Worm (Caenorhabditis elegans) whole organism, L3 larva: ENCODE results near the gene lgc-9.
"Not testable (repeated sequence)": the region's sequence is repeated elsewhere in the genome, so short reads cannot be mapped to it uniquely, and the experiment has no call there.

Source experiments
- ama-1 ChIP-seq: fragments of 150-350 bp; optimal IDR thresholded peaks from 2 replicates; lab custom pipeline; 2018
- ceh-16 ChIP-seq: sonication (generic microtip); optimal IDR thresholded peaks from 2 replicates; lab custom pipeline; 2017; ENCODE audit warnings: missing biosample characterization, missing genetic modification characterization
- ceh-28 ChIP-seq: fragments of 150-350 bp; optimal IDR thresholded peaks from 2 replicates; lab custom pipeline; 2014; ENCODE audit warnings: missing biosample characterization, missing genetic modification reagents, missing genetic modification characterization
- daf-12 ChIP-seq: fragments of 150-350 bp; optimal IDR thresholded peaks from 2 replicates; lab custom pipeline; 2014; ENCODE audit warnings: missing biosample characterization, missing genetic modification reagents, missing genetic modification characterization
- egl-27 ChIP-seq: sonication (generic microtip); optimal IDR thresholded peaks from 4 replicates; lab custom pipeline; 2017; ENCODE audit warnings: missing biosample characterization, missing genetic modification reagents, missing genetic modification characterization
- egl-5 ChIP-seq: fragments of 150-350 bp; optimal IDR thresholded peaks from 2 replicates; lab custom pipeline; 2017; ENCODE audit warnings: missing biosample characterization, missing genetic modification reagents, missing genetic modification characterization, inconsistent platforms
- elt-2 ChIP-seq: sonication (generic microtip); optimal IDR thresholded peaks from 2 replicates; lab custom pipeline; 2016; ENCODE audit warnings: missing genetic modification reagents, mild to moderate bottlenecking, missing genetic modification characterization, missing compliant biosample characterization
- elt-3 ChIP-seq, 3 experiments: fragments of 150-350 bp in 1 of 3; sonication (generic microtip) in 2 of 3; optimal IDR thresholded peaks; 2 replicates in 2 of 3; 4 replicates in 1 of 3; lab custom pipeline; 2014 to 2017; ENCODE audit warnings: missing biosample characterization in 3 of 3, missing genetic modification characterization in 3 of 3
- fkh-2 ChIP-seq: fragments of 150-350 bp; optimal IDR thresholded peaks from 2 replicates; lab custom pipeline; 2014; ENCODE audit warnings: missing biosample characterization, missing genetic modification reagents, missing genetic modification characterization
- fos-1 ChIP-seq: fragments of 150-350 bp; optimal IDR thresholded peaks from 2 replicates; lab custom pipeline; 2014; ENCODE audit warnings: missing biosample characterization, missing genetic modification characterization
- hmg-11 ChIP-seq: sonication (generic microtip); optimal IDR thresholded peaks from 2 replicates; lab custom pipeline; 2016; ENCODE audit warnings: missing genetic modification characterization, missing compliant biosample characterization
- lin-15B ChIP-seq: fragments of 150-350 bp; optimal IDR thresholded peaks from 2 replicates; lab custom pipeline; 2014; ENCODE audit warnings: missing biosample characterization, missing genetic modification characterization
- lin-39 ChIP-seq: fragments of 150-350 bp; optimal IDR thresholded peaks from 2 replicates; lab custom pipeline; 2018; ENCODE audit warnings: missing biosample characterization, missing genetic modification reagents, missing genetic modification characterization
- mml-1 ChIP-seq: fragments of 150-350 bp; sonication (generic microtip); optimal IDR thresholded peaks from 3 replicates; lab custom pipeline; 2014; ENCODE audit warnings: missing biosample characterization, missing genetic modification characterization
- nfya-1 ChIP-seq: sonication (generic microtip); optimal IDR thresholded peaks from 2 replicates; lab custom pipeline; 2017; ENCODE audit warnings: missing genetic modification characterization, mild to moderate bottlenecking, missing compliant biosample characterization, antibody characterized with exemption, moderate library complexity; ENCODE audit not compliant: insufficient read depth
- nhr-11 ChIP-seq: fragments of 150-350 bp; optimal IDR thresholded peaks from 2 replicates; lab custom pipeline; 2014; ENCODE audit warnings: missing biosample characterization, missing genetic modification characterization
- nhr-28 ChIP-seq: fragments of 150-350 bp; optimal IDR thresholded peaks from 2 replicates; lab custom pipeline; 2014; ENCODE audit warnings: missing biosample characterization, missing genetic modification characterization
- nhr-43 ChIP-seq: sonication (generic microtip); optimal IDR thresholded peaks from 2 replicates; lab custom pipeline; 2016; ENCODE audit warnings: mild to moderate bottlenecking, missing genetic modification characterization, missing compliant biosample characterization; ENCODE audit not compliant: poor library complexity, severe bottlenecking
- nhr-67 ChIP-seq: fragments of 150-350 bp; optimal IDR thresholded peaks from 2 replicates; lab custom pipeline; 2014; ENCODE audit warnings: missing biosample characterization, missing genetic modification characterization
- nhr-76 ChIP-seq: fragments of 150-350 bp; sonication (generic microtip); optimal IDR thresholded peaks from 5 replicates; lab custom pipeline; 2014; ENCODE audit warnings: missing biosample characterization, missing genetic modification characterization
- pha-4 ChIP-seq: fragments of 150-350 bp; optimal IDR thresholded peaks from 2 replicates; lab custom pipeline; 2014; ENCODE audit warnings: missing biosample characterization, missing genetic modification reagents, missing genetic modification characterization
- pqm-1 ChIP-seq: fragments of 150-350 bp; optimal IDR thresholded peaks from 2 replicates; lab custom pipeline; 2017; ENCODE audit warnings: missing biosample characterization, missing genetic modification characterization, inconsistent platforms
- sea-2 ChIP-seq: fragments of 150-350 bp; sonication (generic microtip); optimal IDR thresholded peaks from 4 replicates; lab custom pipeline; 2014; ENCODE audit warnings: missing biosample characterization, missing genetic modification reagents, missing genetic modification characterization
- skn-1 ChIP-seq: fragments of 150-350 bp; optimal IDR thresholded peaks from 2 replicates; lab custom pipeline; 2014; ENCODE audit warnings: missing biosample characterization, missing genetic modification characterization
- snpc-4 ChIP-seq: fragments of 150-350 bp; optimal IDR thresholded peaks from 2 replicates; lab custom pipeline; 2014; ENCODE audit warnings: missing biosample characterization, missing genetic modification characterization
- unc-62 ChIP-seq: fragments of 150-350 bp; sonication (generic microtip); optimal IDR thresholded peaks from 4 replicates; lab custom pipeline; 2014; ENCODE audit warnings: missing biosample characterization, missing genetic modification reagents, missing genetic modification characterization
- zag-1 ChIP-seq: fragments of 150-350 bp; optimal IDR thresholded peaks from 2 replicates; lab custom pipeline; 2014; ENCODE audit warnings: missing biosample characterization, missing genetic modification characterization
- ztf-11 ChIP-seq: fragments of 150-350 bp; optimal IDR thresholded peaks from 2 replicates; lab custom pipeline; 2014; ENCODE audit warnings: missing biosample characterization, missing genetic modification characterization
- ztf-4 ChIP-seq: fragments of 150-350 bp; optimal IDR thresholded peaks from 2 replicates; lab custom pipeline; 2014; ENCODE audit warnings: missing biosample characterization, missing genetic modification characterization

The lgc-9 gene

DNA sequence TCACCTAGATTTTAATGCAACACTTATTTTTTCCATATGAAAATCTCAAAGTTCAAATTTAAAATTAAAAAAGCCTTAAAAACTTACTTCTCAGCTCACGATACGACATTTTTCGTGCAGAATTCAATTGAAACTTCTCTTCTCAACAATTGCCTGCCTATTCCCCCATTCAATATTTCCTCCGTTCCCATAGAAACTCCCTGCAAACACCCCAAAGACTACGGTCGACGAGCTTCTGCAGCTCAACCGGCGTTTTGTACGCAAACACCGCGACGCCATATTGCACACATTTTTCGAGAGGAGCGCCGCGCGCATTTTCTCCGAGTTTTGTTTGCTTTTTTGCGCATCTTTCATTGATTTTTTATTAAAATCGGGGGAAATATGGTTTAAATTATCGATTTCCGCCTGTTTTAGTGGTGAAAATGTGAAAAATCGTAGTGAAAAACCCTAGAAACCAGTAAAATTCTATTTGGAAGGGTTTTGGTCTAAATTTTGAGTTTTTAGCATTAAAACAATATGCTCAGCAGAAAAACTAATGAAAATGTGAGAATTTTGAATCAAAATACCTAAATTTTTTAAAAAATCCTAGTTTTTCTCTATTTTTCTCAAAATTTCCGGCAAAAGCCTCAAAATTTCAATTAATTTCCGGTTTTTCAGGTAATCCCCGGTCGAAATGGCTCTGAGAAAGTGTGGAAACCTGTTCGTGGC is 16.3 kb upstream of the lgc-9 start, which contains the start of the genes dyf-3 and pdhb-1:
TSS of gene dyf-3 (minus strand) at position 217 of the 708 bp plus-strand sequence.
TSS of gene pdhb-1 (plus strand) at position 658 of the 708 bp plus-strand sequence.
- TF ChIP-seq hmg-11 = peak; percentile 58
- TF ChIP-seq pha-4 = peak; percentile 37
- TF ChIP-seq nfya-1 = peak; percentile 65
- TF ChIP-seq elt-2 = peak; percentile 28
- TF ChIP-seq lin-15B (tag; lab: Kevin White, UChicago) = peak; percentile 33
- TF ChIP-seq ztf-11 (tag; lab: Kevin White, UChicago) = no peak
- no peak for TF ChIP-seq mml-1 (tag; lab: Kevin White, UChicago)

- peak; percentile 27 for TF ChIP-seq pha-4
- TF ChIP-seq elt-3 (tag; optimal IDR thresholded peaks at IDR 0.05; lab: Kevin White, UChicago) = no peak
- TF ChIP-seq pqm-1 (tag; lab: Kevin White, UChicago) = peak; percentile 90
- TF ChIP-seq unc-62 (GFP tag; lab: Kevin White, UChicago) = no peak
- peak; percentile 83 for TF ChIP-seq elt-2
These were observed 14.5 kb upstream of the lgc-9 start for ce11 chrIV:3400941-3401340.

DNA sequence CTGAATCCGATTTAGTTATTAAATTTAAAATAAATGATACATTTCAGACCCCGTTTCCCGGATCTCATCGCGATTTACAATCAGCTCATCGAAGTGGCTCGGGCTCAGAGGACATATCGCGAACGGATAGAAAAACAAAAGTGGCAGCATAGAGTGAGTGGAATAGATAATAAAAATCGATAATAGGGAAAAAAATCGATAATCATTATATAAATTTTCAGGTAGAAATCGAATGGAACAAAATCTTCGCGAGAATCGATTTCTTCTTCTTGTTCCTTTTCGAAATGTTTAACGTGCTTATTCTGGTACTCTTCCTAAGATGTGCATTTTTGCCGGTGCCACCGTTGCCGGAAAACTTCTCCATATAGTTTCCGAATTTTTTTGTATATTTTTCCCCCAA is 3.3 kb downstream of the lgc-9 start:
- no peak for TF ChIP-seq pha-4
- peak; percentile 39 for TF ChIP-seq ceh-28 (tag; lab: Kevin White, UChicago)
- no peak for TF ChIP-seq fos-1 (tag; lab: Kevin White, UChicago)
- no peak for TF ChIP-seq ceh-16 (tag; lab: Kevin White, UChicago)

- no peak for TF ChIP-seq lin-15B (tag; lab: Kevin White, UChicago)
These were observed 7.0 kb downstream of the lgc-9 start, which contains the start of gene C04C3.6 for ce11 chrIV:3422516-3422915. Gene C04C3.6, minus strand, starts transcription at chrIV:3422616.

ce11 chrIV:3428434-3428950 is 13.0 kb downstream of the lgc-9 start, which contains the start of the genes C04C3.9 and srz-60:
Gene C04C3.9, minus strand, starts transcription at chrIV:3428534.
Gene srz-60, plus strand, starts transcription at chrIV:3428900.
- no peak for TF ChIP-seq unc-62 (GFP tag; lab: Kevin White, UChicago)
- no peak for TF ChIP-seq ceh-28 (tag; lab: Kevin White, UChicago)
- TF ChIP-seq egl-27 (tag; lab: Kevin White, UChicago) = no peak
- TF ChIP-seq fos-1 (tag; lab: Kevin White, UChicago) = no peak

ce11 chrIV:3433387-3433786 is 17.9 kb downstream of the lgc-9 start, which contains the start of gene C04C3.7:
Gene C04C3.7, minus strand, starts transcription at chrIV:3433487.
- TF ChIP-seq lin-39, nhr-28, nfya-1: not testable (repeated sequence)

ce11 chrIV:3436021-3436420 is 20.5 kb downstream of the lgc-9 start, which contains the start of gene srz-32:
Gene srz-32, plus strand, starts transcription at chrIV:3436321.
- TF ChIP-seq nhr-67 (tag; lab: Kevin White, UChicago) = no peak
- TF ChIP-seq ztf-4 (tag; lab: Kevin White, UChicago) = no peak
- no peak for TF ChIP-seq lin-15B (tag; lab: Kevin White, UChicago)
- no peak for TF ChIP-seq snpc-4 (tag; lab: Kevin White, UChicago)
- no peak for TF ChIP-seq daf-12 (tag; lab: Kevin White, UChicago)
- no peak for TF ChIP-seq ama-1
- no peak for TF ChIP-seq nhr-43
- no peak for TF ChIP-seq fkh-2
- no peak for TF ChIP-seq skn-1 (tag; lab: Kevin White, UChicago)
- TF ChIP-seq sea-2 (GFP tag; lab: Kevin White, UChicago) = no peak
- no peak for TF ChIP-seq nhr-76 (tag; lab: Kevin White, UChicago)
- TF ChIP-seq egl-5 = no peak
- no peak for TF ChIP-seq lin-39
- no peak for TF ChIP-seq nhr-11 (tag; lab: Kevin White, UChicago)
- no peak for TF ChIP-seq zag-1
